Fruit fly (Drosophila melanogaster) whole organism: ENCODE data around the gene ath.

Experiments used
- CG8478 ChIP-seq: fragments of >200 bp; optimal IDR thresholded peaks from 2 replicates; lab custom pipeline; 2018; ENCODE audit warnings: inconsistent platforms
- psq ChIP-seq: fragments of >200 bp; optimal IDR thresholded peaks from 2 replicates; lab custom pipeline; 2017

dm6 chr2L:10246785-10247190, 35.8 kb downstream of the ath start, which contains the start of gene chico:
- TF ChIP-seq CG8478 (lab: Kevin White, UChicago) (no peak), psq (no peak)
